Fruit fly (Drosophila melanogaster) S2 (cell line): ENCODE results near the gene sdk.

Source experiments
- CG8478 ChIP-seq: fragments of >200 bp; optimal IDR thresholded peaks from 2 replicates; lab custom pipeline; 2018
- CTCF ChIP-seq, 2 experiments: fragments of >200 bp; optimal IDR thresholded peaks; 2 replicates each; lab custom pipeline; 2018

The sdk gene

dm6 chrX:753553-753952, 66.9 kb downstream of the sdk start, which contains the start of gene CG13361:
TSS of gene CG13361 (minus strand) at chrX:753653.
- no peak for TF ChIP-seq CTCF (optimal IDR thresholded peaks at IDR 0.05; lab: Kevin White, UChicago)
- no peak for TF ChIP-seq CG8478

dm6 chrX:755642-756332, 69.2 kb downstream of the sdk start:
- TF ChIP-seq CG8478 (no peak), CTCF (optimal IDR thresholded peaks at IDR 0.05; lab: Kevin White, UChicago) (no peak)

- TF ChIP-seq CG8478 (no peak), CTCF (optimal IDR thresholded peaks at IDR 0.05; lab: Kevin White, UChicago) (no peak)
Observed at dm6 chrX:756856-757255, 70.2 kb downstream of the sdk start.

- TF ChIP-seq CTCF (optimal IDR thresholded peaks at IDR 0.05; lab: Kevin White, UChicago) (peak; percentile 60 to 68), CG8478 (no peak)
Observed at dm6 chrX:758892-759621, 72.4 kb downstream of the sdk start, which contains the start of gene CG5273. TSS of gene CG5273 (plus strand) at chrX:759594.

dm6 chrX:762047-762446, 75.4 kb downstream of the sdk start:
- TF ChIP-seq CG8478 (no peak), CTCF (optimal IDR thresholded peaks at IDR 0.05; lab: Kevin White, UChicago) (no peak)

- TF ChIP-seq CG8478, result no peak
- TF ChIP-seq CTCF (optimal IDR thresholded peaks at IDR 0.05; lab: Kevin White, UChicago), result peak; percentile 66 to 69
Observed at dm6 chrX:765039-765508, 78.4 kb downstream of the sdk start, which contains the start of gene RpL22. TSS of gene RpL22 (minus strand) at chrX:765130.

dm6 chrX:766094-766493, 79.5 kb downstream of the sdk start:
- no peak for TF ChIP-seq CG8478
- TF ChIP-seq CTCF (optimal IDR thresholded peaks at IDR 0.05; lab: Kevin White, UChicago), result no peak

dm6 chrX:767928-768327, 81.3 kb downstream of the sdk start:
- TF ChIP-seq CG8478, result no peak
- TF ChIP-seq CTCF (optimal IDR thresholded peaks at IDR 0.05; lab: Kevin White, UChicago), result no peak

dm6 chrX:768480-769123, 82.0 kb downstream of the sdk start:
- TF ChIP-seq CTCF (optimal IDR thresholded peaks at IDR 0.05; lab: Kevin White, UChicago), result no peak
- no peak for TF ChIP-seq CG8478

dm6 chrX:769639-770124, 83.0 kb downstream of the sdk start, which contains the start of gene fz3:
TSS of gene fz3 (plus strand) at chrX:769945.
- TF ChIP-seq CG8478, result no peak
- TF ChIP-seq CTCF (optimal IDR thresholded peaks at IDR 0.05; lab: Kevin White, UChicago), result peak; percentile 75

dm6 chrX:771431-772064, 84.9 kb downstream of the sdk start:
- no peak for TF ChIP-seq CTCF (optimal IDR thresholded peaks at IDR 0.05; lab: Kevin White, UChicago)
- TF ChIP-seq CG8478, result no peak

dm6 chrX:772305-772986, 85.8 kb downstream of the sdk start:
- no peak for TF ChIP-seq CTCF (optimal IDR thresholded peaks at IDR 0.05; lab: Kevin White, UChicago)
- no peak for TF ChIP-seq CG8478

- no peak for TF ChIP-seq CTCF (optimal IDR thresholded peaks at IDR 0.05; lab: Kevin White, UChicago)
- TF ChIP-seq CG8478, result no peak
Observed at dm6 chrX:774160-774700, 87.6 kb downstream of the sdk start.

- TF ChIP-seq CG8478, result no peak
- no peak for TF ChIP-seq CTCF (optimal IDR thresholded peaks at IDR 0.05; lab: Kevin White, UChicago)
Observed at dm6 chrX:775184-775583, 88.5 kb downstream of the sdk start.
